Fruit fly (Drosophila melanogaster) whole organism, embryonic: Measurements from ENCODE around the gene Dr.

ENCODE experiments used
- Ada2b ChIP-seq: fragments of 200-800 bp; sonication (Bioruptor generic); IDR thresholded peaks from 2 replicates; pipeline ENCODE4 v1.3.6; 2022; ENCODE audit warnings: missing biosample characterization, missing genetic modification characterization
- CG1024 ChIP-seq: fragments of 200-800 bp; sonication (Bioruptor generic); IDR thresholded peaks from 2 replicates; pipeline ENCODE4 v1.3.6; 2022; ENCODE audit warnings: missing biosample characterization, missing genetic modification characterization
- CG10274 ChIP-seq: fragments of 200-800 bp; sonication (Bioruptor generic); optimal IDR thresholded peaks from 3 replicates; lab custom pipeline; 2017; ENCODE audit warnings: missing biosample characterization, mild to moderate bottlenecking, missing genetic modification characterization
- CG13123 ChIP-seq: fragments of 200-800 bp; sonication (Bioruptor generic); optimal IDR thresholded peaks from 2 replicates; lab custom pipeline; 2016; ENCODE audit warnings: missing biosample characterization, missing genetic modification characterization
- CG13296 ChIP-seq: fragments of 200-800 bp; sonication (Bioruptor generic); optimal IDR thresholded peaks from 3 replicates; lab custom pipeline; 2018; ENCODE audit warnings: missing biosample characterization, mild to moderate bottlenecking, missing genetic modification characterization
- CG13894 ChIP-seq: fragments of 200-800 bp; sonication (Bioruptor generic); optimal IDR thresholded peaks from 3 replicates; lab custom pipeline; 2018; ENCODE audit warnings: missing biosample characterization, mild to moderate bottlenecking, missing genetic modification characterization, moderate library complexity
- CG14014 ChIP-seq: fragments of 200-800 bp; sonication (Bioruptor generic); IDR thresholded peaks from 2 replicates; pipeline ENCODE4 v1.3.6; 2022; ENCODE audit warnings: missing biosample characterization, missing genetic modification characterization
- CG14860 ChIP-seq: fragments of 200-800 bp; sonication (Bioruptor generic); IDR thresholded peaks from 3 replicates; pipeline ENCODE4 v1.3.6; 2022; ENCODE audit warnings: missing biosample characterization, missing genetic modification characterization; ENCODE audit not compliant: partially characterized antibody
- CG1603 ChIP-seq: fragments of 200-800 bp; sonication (Bioruptor generic); optimal IDR thresholded peaks from 2 replicates; lab custom pipeline; 2019; ENCODE audit warnings: missing biosample characterization, mild to moderate bottlenecking, missing genetic modification characterization, moderate library complexity
- CG16813 ChIP-seq: fragments of 200-800 bp; sonication (Bioruptor generic); IDR thresholded peaks from 3 replicates; pipeline ENCODE4 v1.3.6; 2022; ENCODE audit warnings: missing biosample characterization, missing genetic modification characterization; ENCODE audit not compliant: partially characterized antibody
- CG1832 ChIP-seq: fragments of 200-800 bp; sonication (Bioruptor generic); optimal IDR thresholded peaks from 2 replicates; lab custom pipeline; 2017; ENCODE audit warnings: missing biosample characterization, mild to moderate bottlenecking, missing genetic modification characterization, inconsistent platforms
- CG2120 ChIP-seq: fragments of 200-800 bp; sonication (Bioruptor generic); optimal IDR thresholded peaks from 3 replicates; lab custom pipeline; 2016; ENCODE audit warnings: missing biosample characterization, missing genetic modification characterization
- CG31388 ChIP-seq: fragments of 200-800 bp; sonication (Bioruptor generic); optimal IDR thresholded peaks from 2 replicates; lab custom pipeline; 2016; ENCODE audit warnings: missing biosample characterization, missing genetic modification characterization
- CG32772 ChIP-seq: fragments of 200-800 bp; sonication (Bioruptor generic); IDR thresholded peaks from 2 replicates; pipeline ENCODE4 v1.3.6; 2022; ENCODE audit warnings: missing biosample characterization, missing genetic modification characterization
- CG3847 ChIP-seq: fragments of 200-800 bp; sonication (Bioruptor generic); IDR thresholded peaks from 2 replicates; pipeline ENCODE4 v1.3.6; 2022; ENCODE audit warnings: missing biosample characterization, missing genetic modification characterization
- CG6254 ChIP-seq: fragments of 200-800 bp; sonication (Bioruptor generic); optimal IDR thresholded peaks from 3 replicates; lab custom pipeline; 2017; ENCODE audit warnings: mild to moderate bottlenecking, missing biosample characterization, missing genetic modification reagents, missing genetic modification characterization
- CG7357 ChIP-seq: fragments of 200-800 bp; sonication (Bioruptor generic); IDR thresholded peaks from 3 replicates; pipeline ENCODE4 v1.3.6; 2022; ENCODE audit warnings: missing biosample characterization, missing genetic modification characterization
- CG7963 ChIP-seq: fragments of 200-800 bp; sonication (Bioruptor generic); IDR thresholded peaks from 3 replicates; pipeline ENCODE4 v1.3.6; 2022; ENCODE audit warnings: missing biosample characterization, missing genetic modification characterization; ENCODE audit not compliant: partially characterized antibody
- CG8359 ChIP-seq: fragments of 200-800 bp; sonication (Bioruptor generic); optimal IDR thresholded peaks from 2 replicates; lab custom pipeline; 2017; ENCODE audit warnings: missing biosample characterization, mild to moderate bottlenecking, missing genetic modification characterization, borderline replicate concordance
- CHES-1-like ChIP-seq: fragments of 200-800 bp; sonication (Bioruptor generic); optimal IDR thresholded peaks from 2 replicates; lab custom pipeline; 2016; ENCODE audit warnings: missing biosample characterization, missing genetic modification characterization
- Chrac-16 ChIP-seq: fragments of 200-800 bp; sonication (Bioruptor generic); optimal IDR thresholded peaks from 3 replicates; lab custom pipeline; 2016; ENCODE audit warnings: missing biosample characterization, missing genetic modification characterization
- Elba2 ChIP-seq: fragments of 200-800 bp; sonication (Bioruptor generic); optimal IDR thresholded peaks from 3 replicates; lab custom pipeline; 2016; ENCODE audit warnings: missing biosample characterization, missing genetic modification characterization
- Fer1 ChIP-seq: fragments of 200-800 bp; sonication (Bioruptor generic); optimal IDR thresholded peaks from 2 replicates; lab custom pipeline; 2017; ENCODE audit warnings: missing biosample characterization, mild to moderate bottlenecking, missing genetic modification characterization
- Fer3 ChIP-seq: fragments of 200-800 bp; sonication (Bioruptor generic); optimal IDR thresholded peaks from 2 replicates; lab custom pipeline; 2018; ENCODE audit warnings: missing biosample characterization, mild to moderate bottlenecking, missing genetic modification characterization, moderate library complexity
- Gsc ChIP-seq: fragments of 200-800 bp; sonication (Bioruptor generic); IDR thresholded peaks from 2 replicates; pipeline ENCODE4 v1.3.6; 2022; ENCODE audit warnings: missing biosample characterization, missing genetic modification characterization
- Gug ChIP-seq: fragments of 200-800 bp; sonication (Bioruptor generic); IDR thresholded peaks from 4 replicates; pipeline ENCODE4 v1.3.6; 2022; ENCODE audit warnings: missing biosample characterization, missing genetic modification characterization
- Lhr ChIP-seq: fragments of 200-800 bp; sonication (Bioruptor generic); optimal IDR thresholded peaks from 3 replicates; lab custom pipeline; 2017; ENCODE audit warnings: mild to moderate bottlenecking, missing biosample characterization, missing genetic modification reagents, missing genetic modification characterization
- Nf-YA ChIP-seq: fragments of 200-800 bp; sonication (Bioruptor generic); IDR thresholded peaks from 2 replicates; pipeline ENCODE4 v1.3.6; 2022; ENCODE audit warnings: missing biosample characterization, missing genetic modification characterization
- Ptx1 ChIP-seq: fragments of 200-800 bp; sonication (Bioruptor generic); IDR thresholded peaks from 2 replicates; pipeline ENCODE4 v1.3.6; 2022; ENCODE audit warnings: missing biosample characterization, missing genetic modification characterization
- Scr ChIP-seq: fragments of 200-800 bp; sonication (Bioruptor generic); IDR thresholded peaks from 2 replicates; pipeline ENCODE4 v1.3.6; 2022; ENCODE audit warnings: missing biosample characterization, missing genetic modification characterization; ENCODE audit not compliant: partially characterized antibody
- Sin3A ChIP-seq: fragments of >200 bp; optimal IDR thresholded peaks from 2 replicates; lab custom pipeline; 2018
- amos ChIP-seq: fragments of 200-800 bp; sonication (Bioruptor generic); IDR thresholded peaks from 2 replicates; pipeline ENCODE4 v1.3.6; 2022; ENCODE audit warnings: missing biosample characterization, missing genetic modification characterization; ENCODE audit not compliant: partially characterized antibody
- ase ChIP-seq: fragments of 200-800 bp; sonication (Bioruptor generic); IDR thresholded peaks from 3 replicates; pipeline ENCODE4 v1.3.6; 2022; ENCODE audit warnings: missing biosample characterization, missing genetic modification characterization
- chn ChIP-seq: fragments of 200-800 bp; sonication (Bioruptor generic); optimal IDR thresholded peaks from 2 replicates; lab custom pipeline; 2016; ENCODE audit warnings: missing biosample characterization, missing genetic modification characterization
- ewg ChIP-seq: fragments of 200-800 bp; sonication (Bioruptor generic); optimal IDR thresholded peaks from 3 replicates; lab custom pipeline; 2017; ENCODE audit warnings: mild to moderate bottlenecking, missing biosample characterization, missing genetic modification reagents, missing genetic modification characterization
- fru ChIP-seq: fragments of >200 bp; optimal IDR thresholded peaks from 2 replicates; lab custom pipeline; 2017
- ftz-f1 ChIP-seq: fragments of 200-800 bp; sonication (Bioruptor generic); optimal IDR thresholded peaks from 2 replicates; lab custom pipeline; 2016; ENCODE audit warnings: missing biosample characterization, missing genetic modification characterization
- gt ChIP-seq: fragments of 200-800 bp; sonication (Bioruptor generic); IDR thresholded peaks from 2 replicates; pipeline ENCODE4 v1.3.6; 2022; ENCODE audit warnings: missing biosample characterization, missing genetic modification characterization
- hkb ChIP-seq, 2 experiments: fragments of 200-800 bp in 1 of 2; fragments of >200 bp in 1 of 2; sonication (Bioruptor generic) in 1 of 2; IDR thresholded peaks in 1 of 2; optimal IDR thresholded peaks in 1 of 2; 2 replicates each; pipeline versions ENCODE4 v1.3.6 to Lab custom; 2017 to 2022; ENCODE audit warnings: missing biosample characterization in 1 of 2, missing genetic modification characterization in 1 of 2
- maf-S ChIP-seq: fragments of 200-800 bp; sonication (Bioruptor generic); optimal IDR thresholded peaks from 2 replicates; lab custom pipeline; 2016; ENCODE audit warnings: missing biosample characterization, missing genetic modification characterization
- nom ChIP-seq: fragments of 200-800 bp; sonication (Bioruptor generic); optimal IDR thresholded peaks from 2 replicates; lab custom pipeline; 2017; ENCODE audit warnings: missing biosample characterization, missing genetic modification characterization, mild to moderate bottlenecking, moderate library complexity, missing genetic modification reagents
- odd ChIP-seq: fragments of 200-800 bp; sonication (Bioruptor generic); optimal IDR thresholded peaks from 2 replicates; lab custom pipeline; 2017; ENCODE audit warnings: missing biosample characterization, mild to moderate bottlenecking, missing genetic modification characterization
- pros ChIP-seq: fragments of 200-800 bp; sonication (Bioruptor generic); optimal IDR thresholded peaks from 3 replicates; lab custom pipeline; 2019; ENCODE audit warnings: missing biosample characterization, mild to moderate bottlenecking, missing genetic modification characterization, moderate library complexity
- rib ChIP-seq: fragments of 200-800 bp; sonication (Bioruptor generic); IDR thresholded peaks from 2 replicates; pipeline ENCODE4 v1.3.6; 2022; ENCODE audit warnings: missing biosample characterization, missing genetic modification characterization
- salm ChIP-seq: fragments of 200-800 bp; sonication (Bioruptor generic); optimal IDR thresholded peaks from 2 replicates; lab custom pipeline; 2018; ENCODE audit warnings: missing biosample characterization, mild to moderate bottlenecking, missing genetic modification characterization
- scrt ChIP-seq: fragments of 200-800 bp; sonication (Bioruptor generic); optimal IDR thresholded peaks from 2 replicates; lab custom pipeline; 2018; ENCODE audit warnings: missing biosample characterization, mild to moderate bottlenecking, missing genetic modification characterization, moderate library complexity
- yki ChIP-seq: fragments of >200 bp; optimal IDR thresholded peaks from 3 replicates; lab custom pipeline; 2018
- z ChIP-seq: fragments of 200-800 bp; sonication (Bioruptor generic); IDR thresholded peaks from 3 replicates; pipeline ENCODE4 v1.3.6; 2022; ENCODE audit warnings: missing biosample characterization, missing genetic modification characterization
- zf30C ChIP-seq: fragments of 200-800 bp; sonication (Bioruptor generic); optimal IDR thresholded peaks from 3 replicates; lab custom pipeline; 2018; ENCODE audit warnings: missing biosample characterization, mild to moderate bottlenecking, missing genetic modification characterization
- zfh2 ChIP-seq: fragments of 200-800 bp; sonication (Bioruptor generic); optimal IDR thresholded peaks from 2 replicates; lab custom pipeline; 2016; ENCODE audit warnings: missing biosample characterization, missing genetic modification characterization

The Dr gene

dm6 chr3R:29591481-29592138 is 35.4 kb downstream of the Dr start, which contains the start of gene alph (continued):
- TF ChIP-seq Gug (GFP tag; lab: Robert Waterston, UW), result peak; percentile 37; the same call in 1 of the 4 replicates
- TF ChIP-seq CG1024 (GFP tag; lab: Robert Waterston, UW), result no peak
- peak; percentile 11 for TF ChIP-seq scrt (GFP tag; lab: Kevin White, UChicago)
- TF ChIP-seq chn, result peak; percentile 30
- no peak for TF ChIP-seq CG1832 (GFP tag; lab: Kevin White, UChicago)
- TF ChIP-seq CG13894 (tag; lab: Kevin White, UChicago), result no peak
- no peak for TF ChIP-seq ftz-f1 (GFP tag; lab: Kevin White, UChicago)
- no peak for TF ChIP-seq fru
- TF ChIP-seq odd (GFP tag; lab: Kevin White, UChicago), result no peak
- TF ChIP-seq amos, result peak; percentile 99
- no peak for TF ChIP-seq ase
- no peak for TF ChIP-seq Gsc (GFP tag; lab: Robert Waterston, UW)
- peak; percentile 14 for TF ChIP-seq ewg (GFP tag; lab: Kevin White, UChicago)
- TF ChIP-seq zfh2 (GFP tag; lab: Kevin White, UChicago), result peak; percentile 7
- TF ChIP-seq Ptx1 (GFP tag; lab: Robert Waterston, UW), result no peak
- TF ChIP-seq maf-S (GFP tag; lab: Kevin White, UChicago), result peak; percentile 19
- TF ChIP-seq CG14860 (GFP tag; lab: Robert Waterston, UW), result peak; percentile 95
- no peak for TF ChIP-seq CG10274 (GFP tag; lab: Kevin White, UChicago)
- TF ChIP-seq Ada2b (GFP tag; lab: Robert Waterston, UW), result peak; percentile 28; the same call in 1 of the 2 replicates
- peak; percentile 96 for TF ChIP-seq CG7963
- peak; percentile 42 for TF ChIP-seq CG6254 (GFP tag; lab: Kevin White, UChicago)
- no peak for TF ChIP-seq CG13296 (GFP tag; lab: Kevin White, UChicago)
- no peak for TF ChIP-seq rib (GFP tag; lab: Robert Waterston, UW)
- peak; percentile 33 for TF ChIP-seq yki (lab: Kevin White, UChicago)
- TF ChIP-seq Fer1 (GFP tag; lab: Kevin White, UChicago), result peak; percentile 22
- TF ChIP-seq zf30C (GFP tag; lab: Kevin White, UChicago), result peak; percentile 89
- TF ChIP-seq salm (tag; lab: Kevin White, UChicago), result no peak
- TF ChIP-seq pros (GFP tag; lab: Kevin White, UChicago), result no peak
- no peak for TF ChIP-seq hkb (optimal IDR thresholded peaks at IDR 0.05; lab: Kevin White, UChicago)
- peak; percentile 69 for TF ChIP-seq hkb (GFP tag; IDR thresholded peaks at IDR 0.05; lab: Robert Waterston, UW)
- peak; percentile 99 for TF ChIP-seq CG16813 (GFP tag; lab: Robert Waterston, UW)
- TF ChIP-seq Chrac-16, result peak; percentile 39
- no peak for TF ChIP-seq CG8359 (GFP tag; lab: Kevin White, UChicago)
- no peak for TF ChIP-seq z
- peak; percentile 78 for TF ChIP-seq Sin3A (lab: Kevin White, UChicago)
- peak; percentile 10; the same call in 1 of the 2 replicates for TF ChIP-seq CG14014 (GFP tag; lab: Robert Waterston, UW)
- TF ChIP-seq CG1603 (tag; lab: Kevin White, UChicago), result peak; percentile 85
- TF ChIP-seq gt (GFP tag; lab: Robert Waterston, UW), result no peak
- peak; percentile 86 for TF ChIP-seq Lhr (GFP tag; lab: Kevin White, UChicago)
- no peak for TF ChIP-seq CG31388 (GFP tag; lab: Kevin White, UChicago)
- no peak for TF ChIP-seq Nf-YA (GFP tag; lab: Robert Waterston, UW)
- peak; percentile 61 for TF ChIP-seq CG3847
- TF ChIP-seq CG32772, result no peak
- no peak for TF ChIP-seq nom (GFP tag; lab: Kevin White, UChicago)
- TF ChIP-seq CG7357 (GFP tag; lab: Robert Waterston, UW), result 0 out of 3 replicates have a peak, but pooled peaks have one; percentile 7
- no peak for TF ChIP-seq CG13123 (GFP tag; lab: Kevin White, UChicago)
- TF ChIP-seq CG2120 (GFP tag; lab: Kevin White, UChicago), result peak; percentile 48
- TF ChIP-seq Fer3 (tag; lab: Kevin White, UChicago), result peak; percentile 16
- peak; percentile 64 for TF ChIP-seq CHES-1-like (GFP tag; lab: Kevin White, UChicago)
- peak; percentile 97 for TF ChIP-seq Elba2
- TF ChIP-seq Scr, result peak; percentile 96
